Worm (Caenorhabditis elegans) whole organism, L4 larva: ENCODE results near the gene exc-5.
A peak's percentile ranks its signal among the peaks of the same experiment; 100 is the strongest.

ENCODE experiments used
- F10B5.3 ChIP-seq: sonication (generic microtip); optimal IDR thresholded peaks from 2 replicates; lab custom pipeline; 2016; ENCODE audit warnings: mild to moderate bottlenecking, missing genetic modification characterization, missing compliant biosample characterization
- F26F4.8 ChIP-seq: fragments of 200-800 bp; sonication (Bioruptor generic); conservative IDR thresholded peaks from 2 replicates; pipeline ENCODE4 v1.3.6; 2022; ENCODE audit warnings: missing genetic modification characterization, missing compliant biosample characterization
- F44E2.7 ChIP-seq: fragments of 200-800 bp; sonication (Bioruptor generic); IDR thresholded peaks from 2 replicates; pipeline ENCODE4 v2.1.2; 2022; ENCODE audit warnings: missing genetic modification characterization, missing compliant biosample characterization
- T20F7.1 ChIP-seq: fragments of 200-800 bp; sonication (Bioruptor generic); optimal IDR thresholded peaks from 2 replicates; lab custom pipeline; 2018; ENCODE audit warnings: mild to moderate bottlenecking, missing genetic modification characterization, missing compliant biosample characterization
- Y5F2A.4 ChIP-seq: fragments of 200-800 bp; sonication (Bioruptor generic); optimal IDR thresholded peaks from 2 replicates; lab custom pipeline; 2018; ENCODE audit warnings: mild to moderate bottlenecking, missing genetic modification characterization, missing compliant biosample characterization
- ZK546.5 ChIP-seq, 2 experiments: sonication (generic microtip); optimal IDR thresholded peaks; 2 replicates each; lab custom pipeline; 2017; ENCODE audit warnings: missing biosample characterization in 2 of 2, missing genetic modification characterization in 2 of 2
- aha-1 ChIP-seq: fragments of 150-350 bp; peaks from one replicate; lab custom pipeline; 2014; ENCODE audit warnings: missing biosample characterization, missing genetic modification characterization
- aly-2 ChIP-seq: sonication (generic microtip); optimal IDR thresholded peaks from 2 replicates; lab custom pipeline; 2018; ENCODE audit warnings: missing biosample characterization, missing genetic modification characterization
- arid-1 ChIP-seq: fragments of 200-800 bp; sonication (Bioruptor generic); conservative IDR thresholded peaks from 2 replicates; pipeline ENCODE4 v1.3.6; 2022; ENCODE audit warnings: missing genetic modification reagents, missing genetic modification characterization, missing compliant biosample characterization
- ceh-20 ChIP-seq: fragments of 200-800 bp; sonication (Bioruptor generic); IDR thresholded peaks from 2 replicates; pipeline ENCODE4 v1.3.6; 2022; ENCODE audit warnings: missing genetic modification reagents, missing genetic modification characterization, missing compliant biosample characterization
- ceh-28 ChIP-seq: fragments of 150-350 bp; optimal IDR thresholded peaks from 2 replicates; lab custom pipeline; 2014; ENCODE audit warnings: missing biosample characterization, missing genetic modification reagents, missing genetic modification characterization
- ceh-32 ChIP-seq: sonication (generic microtip); optimal IDR thresholded peaks from 2 replicates; lab custom pipeline; 2016; ENCODE audit warnings: mild to moderate bottlenecking, missing genetic modification characterization, missing compliant biosample characterization; ENCODE audit not compliant: poor library complexity
- cey-2 ChIP-seq: sonication (generic microtip); optimal IDR thresholded peaks from 3 replicates; lab custom pipeline; 2017; ENCODE audit warnings: missing genetic modification characterization, mild to moderate bottlenecking, missing compliant biosample characterization, antibody characterized with exemption, borderline replicate concordance; ENCODE audit not compliant: insufficient read depth
- ctbp-1 ChIP-seq: fragments of 200-800 bp; sonication (Bioruptor generic); IDR thresholded peaks from 2 replicates; pipeline ENCODE4 v1.3.6; 2022; ENCODE audit warnings: missing genetic modification reagents, missing genetic modification characterization, missing compliant biosample characterization
- daf-19 ChIP-seq: fragments of 200-800 bp; sonication (Bioruptor generic); conservative IDR thresholded peaks from 2 replicates; pipeline ENCODE4 v1.3.6; 2022; ENCODE audit warnings: missing genetic modification characterization, missing compliant biosample characterization
- dmd-8 ChIP-seq: fragments of 200-800 bp; sonication (Bioruptor generic); IDR thresholded peaks from 2 replicates; pipeline ENCODE4 v1.3.6; 2022; ENCODE audit warnings: missing genetic modification characterization, missing compliant biosample characterization
- dpl-1 ChIP-seq: fragments of 150-350 bp; optimal IDR thresholded peaks from 2 replicates; lab custom pipeline; 2014; ENCODE audit warnings: missing biosample characterization, missing genetic modification reagents, missing genetic modification characterization
- fkh-10 ChIP-seq: fragments of 150-350 bp; optimal IDR thresholded peaks from 2 replicates; lab custom pipeline; 2014; ENCODE audit warnings: missing biosample characterization, missing genetic modification reagents, missing genetic modification characterization
- fos-1 ChIP-seq: fragments of 150-350 bp; optimal IDR thresholded peaks from 2 replicates; lab custom pipeline; 2014; ENCODE audit warnings: missing biosample characterization, missing genetic modification characterization
- hlh-30 ChIP-seq: sonication (generic microtip); optimal IDR thresholded peaks from 2 replicates; lab custom pipeline; 2017; ENCODE audit warnings: antibody characterized with exemption, mild to moderate bottlenecking, missing genetic modification characterization, missing compliant biosample characterization; ENCODE audit not compliant: insufficient read depth
- hmg-1.1 ChIP-seq: fragments of 200-800 bp; sonication (Bioruptor generic); IDR thresholded peaks from 2 replicates; pipeline ENCODE4 v1.3.6; 2022; ENCODE audit warnings: missing genetic modification reagents, missing genetic modification characterization, missing compliant biosample characterization
- lin-1 ChIP-seq: fragments of 200-800 bp; sonication (Bioruptor generic); IDR thresholded peaks from 2 replicates; pipeline ENCODE4 v1.3.6; 2022; ENCODE audit warnings: missing genetic modification reagents, missing genetic modification characterization, missing compliant biosample characterization
- lin-15B ChIP-seq: fragments of 150-350 bp; sonication (generic microtip); optimal IDR thresholded peaks from 3 replicates; lab custom pipeline; 2014; ENCODE audit warnings: missing biosample characterization, missing genetic modification characterization
- lin-39 ChIP-seq: fragments of 150-350 bp; optimal IDR thresholded peaks from 2 replicates; lab custom pipeline; 2014; ENCODE audit warnings: missing biosample characterization, missing genetic modification reagents, missing genetic modification characterization
- lir-3 ChIP-seq: sonication (generic microtip); optimal IDR thresholded peaks from 2 replicates; lab custom pipeline; 2016; ENCODE audit warnings: mild to moderate bottlenecking, missing genetic modification characterization, missing compliant biosample characterization
- lsy-2 ChIP-seq, 2 experiments: fragments of 150-350 bp in 1 of 2; sonication (generic microtip) in 1 of 2; optimal IDR thresholded peaks; 2 replicates each; lab custom pipeline; 2014 to 2017; ENCODE audit warnings: missing biosample characterization in 2 of 2, missing genetic modification characterization in 2 of 2
- madf-9 ChIP-seq: fragments of 200-800 bp; sonication (Bioruptor generic); conservative IDR thresholded peaks from 2 replicates; pipeline ENCODE4 v1.3.6; 2022; ENCODE audit warnings: missing genetic modification reagents, missing genetic modification characterization, missing compliant biosample characterization
- mdl-1 ChIP-seq, 2 experiments: fragments of 150-350 bp in 1 of 2; sonication (generic microtip) in 1 of 2; optimal IDR thresholded peaks; 2 replicates each; lab custom pipeline; 2014 to 2017; ENCODE audit warnings: missing biosample characterization in 2 of 2, missing genetic modification characterization in 2 of 2
- mdt-29 ChIP-seq: fragments of 200-800 bp; sonication (Bioruptor generic); IDR thresholded peaks from 2 replicates; pipeline ENCODE4 v1.3.6; 2022; ENCODE audit warnings: missing genetic modification reagents, missing genetic modification characterization, missing compliant biosample characterization
- mep-1 ChIP-seq: fragments of 150-350 bp; sonication (generic microtip); optimal IDR thresholded peaks from 3 replicates; lab custom pipeline; 2014; ENCODE audit warnings: missing biosample characterization, missing genetic modification characterization
- mes-2 ChIP-seq: sonication (generic microtip); optimal IDR thresholded peaks from 2 replicates; lab custom pipeline; 2016; ENCODE audit warnings: missing genotype, mild to moderate bottlenecking, missing genetic modification characterization, missing compliant biosample characterization; ENCODE audit not compliant: poor library complexity, severe bottlenecking
- mxl-2 ChIP-seq: fragments of 200-800 bp; sonication (Bioruptor generic); conservative IDR thresholded peaks from 2 replicates; pipeline ENCODE4 v1.3.6; 2022; ENCODE audit warnings: missing genetic modification reagents, missing genetic modification characterization, missing compliant biosample characterization
- mxl-3 ChIP-seq: fragments of 200-800 bp; sonication (Bioruptor generic); optimal IDR thresholded peaks from 2 replicates; lab custom pipeline; 2018; ENCODE audit warnings: mild to moderate bottlenecking, missing genetic modification characterization, missing compliant biosample characterization
- nhr-10 ChIP-seq: fragments of 150-350 bp; optimal IDR thresholded peaks from 2 replicates; lab custom pipeline; 2014; ENCODE audit warnings: missing biosample characterization, missing genetic modification characterization
- nhr-28 ChIP-seq: fragments of 150-350 bp; optimal IDR thresholded peaks from 2 replicates; lab custom pipeline; 2014; ENCODE audit warnings: missing biosample characterization, missing genetic modification characterization
- nhr-48 ChIP-seq: sonication (generic microtip); optimal IDR thresholded peaks from 2 replicates; lab custom pipeline; 2016; ENCODE audit warnings: mild to moderate bottlenecking, missing genetic modification characterization, missing compliant biosample characterization
- nhr-6 ChIP-seq: fragments of 150-350 bp; optimal IDR thresholded peaks from 2 replicates; lab custom pipeline; 2014; ENCODE audit warnings: missing biosample characterization, missing genetic modification characterization
- nhr-76 ChIP-seq: fragments of 150-350 bp; optimal IDR thresholded peaks from 2 replicates; lab custom pipeline; 2014; ENCODE audit warnings: missing biosample characterization, missing genetic modification characterization
- nhr-77 ChIP-seq: fragments of 150-350 bp; optimal IDR thresholded peaks from 2 replicates; lab custom pipeline; 2014; ENCODE audit warnings: missing biosample characterization, missing genetic modification characterization
- pha-4 ChIP-seq, 2 experiments: fragments of 150-350 bp in 1 of 2; fragments of 200-800 bp in 1 of 2; sonication (Bioruptor generic) in 1 of 2; IDR thresholded peaks in 1 of 2; optimal IDR thresholded peaks in 1 of 2; 2 replicates each; pipeline versions ENCODE4 v1.3.6 to Lab custom; 2014 to 2022; ENCODE audit warnings: missing genetic modification characterization in 2 of 2, missing genetic modification reagents in 2 of 2, missing biosample characterization in 1 of 2, missing compliant biosample characterization in 1 of 2
- saeg-2 ChIP-seq: fragments of 200-800 bp; sonication (Bioruptor generic); IDR thresholded peaks from 2 replicates; pipeline ENCODE4 v1.3.6; 2022; ENCODE audit warnings: missing genetic modification reagents, missing genetic modification characterization, missing compliant biosample characterization
- snpc-1.2 ChIP-seq: fragments of 200-800 bp; sonication (Bioruptor generic); IDR thresholded peaks from 2 replicates; pipeline ENCODE4 v1.3.6; 2022; ENCODE audit warnings: missing genetic modification reagents, missing genetic modification characterization, missing compliant biosample characterization
- spr-1 ChIP-seq: sonication (generic microtip); optimal IDR thresholded peaks from 2 replicates; lab custom pipeline; 2016; ENCODE audit warnings: mild to moderate bottlenecking, missing genetic modification characterization, missing compliant biosample characterization
- vab-7 ChIP-seq: fragments of 200-800 bp; sonication (Bioruptor generic); IDR thresholded peaks from 2 replicates; pipeline ENCODE4 v1.3.6; 2022; ENCODE audit warnings: missing genetic modification reagents, missing genetic modification characterization, missing compliant biosample characterization
- zag-1 ChIP-seq: fragments of 150-350 bp; optimal IDR thresholded peaks from 2 replicates; lab custom pipeline; 2014; ENCODE audit warnings: missing biosample characterization, missing genetic modification characterization
- zfp-2 ChIP-seq: sonication (generic microtip); optimal IDR thresholded peaks from 2 replicates; lab custom pipeline; 2016; ENCODE audit warnings: mild to moderate bottlenecking, missing genetic modification characterization, missing compliant biosample characterization
- zip-11 ChIP-seq: fragments of 200-800 bp; sonication (Bioruptor generic); IDR thresholded peaks from 2 replicates; pipeline ENCODE4 v1.3.6; 2022; ENCODE audit warnings: missing genetic modification characterization, missing compliant biosample characterization

The exc-5 gene

ce11 chrIV:8796246-8796645 is 17.2 kb downstream of the exc-5 start:
- TF ChIP-seq fkh-10 (peak; percentile 61), ceh-28 (no peak), hmg-1.1 (0 out of 2 replicates have a peak, but pooled peaks have one; percentile 10), saeg-2 (no peak), lin-39 (tag; lab: Kevin White, UChicago) (peak; percentile 15), vab-7 (GFP tag; lab: Robert Waterston, UW) (no peak), Y5F2A.4 (GFP tag; lab: Kevin White, UChicago) (no peak), ceh-32 (no peak), F26F4.8 (no peak), zip-11 (GFP tag; lab: Robert Waterston, UW) (no peak), mep-1 (peak; percentile 65), hlh-30 (tag; lab: Kevin White, UChicago) (peak; percentile 20), lsy-2 (tag; optimal IDR thresholded peaks at IDR 0.05; lab: Kevin White, UChicago) (peak in 1 of 2 experiments; percentile 12), aly-2 (no peak), ctbp-1 (GFP tag; lab: Robert Waterston, UW) (0 out of 2 replicates have a peak, but pooled peaks have one; percentile 42), F10B5.3 (tag; lab: Kevin White, UChicago) (no peak), aha-1 (peak; percentile 72), spr-1 (tag; lab: Kevin White, UChicago) (no peak)

DNA sequence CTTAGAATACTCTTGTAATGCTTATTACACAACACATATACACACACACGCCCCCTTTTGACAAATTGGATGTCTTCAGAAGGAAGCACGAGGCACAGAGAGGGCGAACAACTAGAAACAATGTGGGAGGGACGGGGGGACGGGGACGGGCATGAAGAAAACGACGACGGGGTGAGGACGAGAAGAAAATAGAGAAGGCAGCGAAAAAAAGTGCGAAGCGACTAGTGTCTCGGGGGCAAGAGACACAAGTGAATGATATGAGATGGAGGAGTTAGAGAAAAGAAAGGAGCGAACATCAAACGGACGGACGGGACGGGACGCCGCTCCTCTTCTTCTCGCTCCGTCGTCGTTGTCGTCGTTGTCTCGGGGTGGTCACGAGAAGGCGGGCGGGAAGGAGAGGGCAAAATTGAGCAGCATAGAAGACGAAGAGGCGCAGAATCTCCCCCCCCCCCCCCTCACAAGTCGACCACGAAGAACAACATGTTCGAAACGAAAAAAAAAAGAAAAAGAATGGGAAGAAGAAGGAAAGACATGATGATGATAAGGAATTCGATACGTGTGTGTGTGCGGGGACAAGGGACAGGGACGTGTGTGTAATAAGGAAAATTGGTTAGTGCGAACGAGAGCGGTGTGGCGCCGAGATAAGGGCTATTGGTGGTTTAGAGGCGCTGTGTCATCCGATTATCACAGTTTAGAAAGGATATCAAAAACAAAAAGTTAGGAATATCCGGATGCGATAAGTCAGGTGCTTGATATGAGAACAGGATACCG is 18.4 kb downstream of the exc-5 start:
- TF ChIP-seq lin-39 (tag; lab: Kevin White, UChicago) (peak; percentile 52), daf-19 (GFP tag; lab: Robert Waterston, UW) (no peak), lin-1 (GFP tag; lab: Robert Waterston, UW) (peak; percentile 50; the same call in 1 of the 2 replicates), F44E2.7 (GFP tag; lab: Robert Waterston, UW) (no peak), mes-2 (tag; lab: Kevin White, UChicago) (peak; percentile 57), dpl-1 (GFP tag; lab: Kevin White, UChicago) (no peak), madf-9 (GFP tag; lab: Robert Waterston, UW) (0 out of 2 replicates have a peak, but pooled peaks have one; percentile 3), arid-1 (0 out of 2 replicates have a peak, but pooled peaks have one; percentile 18), nhr-28 (tag; lab: Kevin White, UChicago) (peak; percentile 70), mdl-1 (tag; optimal IDR thresholded peaks at IDR 0.05; lab: Kevin White, UChicago) (peak; percentile 73 to 97), nhr-6 (peak; percentile 51), ceh-20 (peak; percentile 68), pha-4 (GFP tag; IDR thresholded peaks at IDR 0.05; lab: Robert Waterston, UW) (peak; percentile 79; the same call in 1 of the 2 replicates), pha-4 (tag; optimal IDR thresholded peaks at IDR 0.05; lab: Kevin White, UChicago) (no peak), mxl-2 (GFP tag; lab: Robert Waterston, UW) (no peak), nhr-76 (tag; lab: Kevin White, UChicago) (no peak), lir-3 (no peak), lin-15B (no peak), cey-2 (tag; lab: Kevin White, UChicago) (peak; percentile 93), nhr-10 (tag; lab: Kevin White, UChicago) (peak; percentile 88), snpc-1.2 (GFP tag; lab: Robert Waterston, UW) (no peak), spr-1 (tag; lab: Kevin White, UChicago) (peak; percentile 53), nhr-48 (tag; lab: Kevin White, UChicago) (peak; percentile 83), mdt-29 (GFP tag; lab: Robert Waterston, UW) (no peak), mep-1 (peak; percentile 96), fkh-10 (peak; percentile 23), zag-1 (tag; lab: Kevin White, UChicago) (no peak), saeg-2 (0 out of 2 replicates have a peak, but pooled peaks have one; percentile 70), T20F7.1 (peak; percentile 86), mxl-3 (GFP tag; lab: Kevin White, UChicago) (peak; percentile 93), fos-1 (no peak), nhr-77 (peak; percentile 93), dmd-8 (GFP tag; lab: Robert Waterston, UW) (no peak), ZK546.5 (tag; optimal IDR thresholded peaks at IDR 0.05; lab: Kevin White, UChicago) (no peak), ceh-32 (peak; percentile 15), F26F4.8 (no peak), zfp-2 (tag; lab: Kevin White, UChicago) (no peak)
